Fruit fly (Drosophila melanogaster): ENCODE data around the gene Rh2.

DNA sequence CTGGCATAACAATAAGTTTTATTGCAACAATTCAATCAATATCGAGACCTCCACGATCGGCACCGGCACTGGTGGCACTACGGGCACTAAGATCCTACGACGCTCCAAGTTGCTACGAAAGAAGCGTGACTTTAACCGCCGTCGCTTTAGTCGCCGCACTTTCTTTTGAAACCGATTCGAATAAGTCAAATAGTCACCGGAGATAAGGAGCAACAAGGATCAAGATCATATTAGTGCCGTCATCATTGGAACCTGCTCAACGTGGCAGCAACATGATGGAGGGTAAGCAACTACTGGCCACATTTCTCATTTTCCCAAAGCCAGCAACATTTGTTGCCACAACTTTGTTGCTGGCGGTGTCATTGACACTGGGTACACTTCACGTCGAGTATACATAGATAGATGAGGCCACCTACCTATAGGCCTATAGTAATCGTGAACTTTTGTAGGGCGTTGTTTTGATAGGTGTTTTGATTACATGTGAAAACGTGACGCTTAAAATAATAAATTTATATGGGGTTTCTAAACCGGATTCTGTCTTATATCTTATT, 16.5 kb downstream of the Rh2 start:
- TF ChIP-seq CrebA (GFP tag; optimal IDR thresholded peaks at IDR 0.05; ENCODE audit: borderline replicate concordance) (no peak), Jra (GFP tag; optimal IDR thresholded peaks at IDR 0.05) (no peak), ey (GFP tag; optimal IDR thresholded peaks at IDR 0.05) (no peak), psq (GFP tag; optimal IDR thresholded peaks at IDR 0.05) (no peak), Vsx2 (GFP tag; optimal IDR thresholded peaks at IDR 0.05; ENCODE audit: partially characterized antibody) (no peak), jim (GFP tag; optimal IDR thresholded peaks at IDR 0.05) (no peak)

Measured in whole organism, wandering third instar larva.